Fruit fly (Drosophila melanogaster): ENCODE measurements around the gene PolI.
A peak's percentile ranks its signal among the peaks of the same experiment; 100 is the strongest.

The PolI gene

DNA sequence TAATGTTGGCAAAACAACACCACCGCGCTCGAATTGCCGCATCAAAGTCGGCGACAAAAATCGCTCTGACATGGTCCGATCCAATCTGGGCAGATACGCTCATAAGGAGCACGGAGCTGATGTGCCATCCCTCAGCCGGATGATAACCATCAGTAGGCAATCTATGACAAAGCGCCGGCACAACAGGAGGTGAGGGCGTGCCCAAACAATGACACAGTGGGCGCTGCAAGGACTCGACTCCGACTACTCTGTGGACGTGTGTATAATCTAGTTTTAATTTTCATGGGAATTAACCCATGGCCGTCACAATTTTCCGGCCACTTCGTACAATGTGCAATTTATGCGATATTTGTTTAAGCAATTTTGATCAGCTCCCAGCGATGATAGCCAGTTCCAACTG, 41.7 kb downstream of the PolI start:
- no peak for TF ChIP-seq dl (GFP tag; optimal IDR thresholded peaks at IDR 0.05; ENCODE audit: insufficient read depth in 1 of 2, partially characterized antibody in 2 of 2)
- no peak for TF ChIP-seq Hr83 (GFP tag; optimal IDR thresholded peaks at IDR 0.05; ENCODE audit: poor library complexity, severe bottlenecking)
- TF ChIP-seq lola (GFP tag; optimal IDR thresholded peaks at IDR 0.05), result no peak
- no peak for TF ChIP-seq N (GFP tag; optimal IDR thresholded peaks at IDR 0.05)
- TF ChIP-seq Rel (GFP tag; optimal IDR thresholded peaks at IDR 0.05), result no peak
- TF ChIP-seq Rel (tag; optimal IDR thresholded peaks at IDR 0.05), result no peak
- no peak for TF ChIP-seq psq (GFP tag; optimal IDR thresholded peaks at IDR 0.05)
- no peak for TF ChIP-seq Mio (GFP tag; optimal IDR thresholded peaks at IDR 0.05)
- no peak for TF ChIP-seq Abd-B (GFP tag; optimal IDR thresholded peaks at IDR 0.05)
- TF ChIP-seq OdsH (GFP tag; optimal IDR thresholded peaks at IDR 0.05), result no peak
- TF ChIP-seq br (GFP tag; optimal IDR thresholded peaks at IDR 0.05), result no peak
- TF ChIP-seq sage (GFP tag; optimal IDR thresholded peaks at IDR 0.05), result no peak

dm6 chr3R:8277494-8278293, 44.4 kb downstream of the PolI start, which contains the start of gene ato:
TSS of gene ato (plus strand) at chr3R:8278052.
- TF ChIP-seq Vsx2 (GFP tag; optimal IDR thresholded peaks at IDR 0.05; ENCODE audit: partially characterized antibody), result peak; percentile 60
- TF ChIP-seq br (GFP tag; optimal IDR thresholded peaks at IDR 0.05), result no peak

dm6 chr3R:8279970-8280369, 46.7 kb downstream of the PolI start:
- no peak for TF ChIP-seq GATAd (GFP tag; optimal IDR thresholded peaks at IDR 0.05)
- no peak for TF ChIP-seq br (GFP tag; optimal IDR thresholded peaks at IDR 0.05)
- TF ChIP-seq Rel (GFP tag; optimal IDR thresholded peaks at IDR 0.05), result no peak
- peak; percentile 38 for TF ChIP-seq Rel (tag; optimal IDR thresholded peaks at IDR 0.05)
- TF ChIP-seq sv (GFP tag; optimal IDR thresholded peaks at IDR 0.05), result no peak
- TF ChIP-seq Dif (GFP tag; optimal IDR thresholded peaks at IDR 0.05; ENCODE audit: partially characterized antibody), result peak; percentile 20
- peak; percentile 19 for TF ChIP-seq Sp1 (GFP tag; optimal IDR thresholded peaks at IDR 0.05)
- TF ChIP-seq fru (GFP tag; optimal IDR thresholded peaks at IDR 0.05), result no peak
- no peak for TF ChIP-seq rgr (GFP tag; optimal IDR thresholded peaks at IDR 0.05)
- peak in 1 of 2 experiments; percentile 22 for TF ChIP-seq foxo (GFP tag; optimal IDR thresholded peaks at IDR 0.05)
- TF ChIP-seq OdsH (GFP tag; optimal IDR thresholded peaks at IDR 0.05), result no peak
- TF ChIP-seq h (GFP tag; optimal IDR thresholded peaks at IDR 0.05), result no peak
- no peak for TF ChIP-seq tai (GFP tag; optimal IDR thresholded peaks at IDR 0.05)
- no peak for TF ChIP-seq CrebA (GFP tag; optimal IDR thresholded peaks at IDR 0.05; ENCODE audit: borderline replicate concordance)
- no peak for TF ChIP-seq ey (GFP tag; optimal IDR thresholded peaks at IDR 0.05)
- peak; percentile 43 for TF ChIP-seq HLH106 (tag; optimal IDR thresholded peaks at IDR 0.05)
- TF ChIP-seq woc (GFP tag; optimal IDR thresholded peaks at IDR 0.05), result no peak
- no peak for TF ChIP-seq Hnf4 (GFP tag; optimal IDR thresholded peaks at IDR 0.05)
- TF ChIP-seq psq (GFP tag; optimal IDR thresholded peaks at IDR 0.05), result no peak
- TF ChIP-seq dmrt93B (GFP tag; optimal IDR thresholded peaks at IDR 0.05), result no peak
- TF ChIP-seq Hr83 (GFP tag; optimal IDR thresholded peaks at IDR 0.05; ENCODE audit: poor library complexity, severe bottlenecking), result no peak

DNA sequence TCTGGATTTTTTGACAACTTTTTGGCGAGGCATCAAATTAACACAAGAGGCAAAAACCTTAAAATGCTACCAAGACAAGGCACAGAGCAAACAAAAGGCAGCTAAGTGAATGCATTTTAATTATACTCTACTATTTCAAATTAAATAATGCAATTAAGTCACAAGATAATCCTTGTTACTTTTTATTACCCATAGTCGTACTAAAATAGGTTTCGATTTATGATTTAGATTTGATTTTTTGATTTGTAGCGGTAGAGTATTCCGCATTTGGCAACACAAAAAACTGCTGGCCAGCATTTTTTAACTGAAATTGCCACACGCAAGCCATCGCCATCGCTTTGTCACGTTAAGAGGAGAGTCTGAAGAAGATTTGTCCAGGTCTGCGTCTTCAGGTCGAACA, 49.4 kb downstream of the PolI start:
- no peak for TF ChIP-seq Rel (GFP tag; optimal IDR thresholded peaks at IDR 0.05)
- TF ChIP-seq Rel (tag; optimal IDR thresholded peaks at IDR 0.05), result no peak
- TF ChIP-seq Jra (GFP tag; optimal IDR thresholded peaks at IDR 0.05), result no peak
- no peak for TF ChIP-seq tai (GFP tag; optimal IDR thresholded peaks at IDR 0.05)
- no peak for TF ChIP-seq brk (GFP tag; optimal IDR thresholded peaks at IDR 0.05)
- no peak for TF ChIP-seq Hr83 (GFP tag; optimal IDR thresholded peaks at IDR 0.05; ENCODE audit: poor library complexity, severe bottlenecking)
- TF ChIP-seq lola (GFP tag; optimal IDR thresholded peaks at IDR 0.05), result no peak
- peak; percentile 51 for TF ChIP-seq HLH106 (tag; optimal IDR thresholded peaks at IDR 0.05)
- peak; percentile 44 for TF ChIP-seq Sp1 (GFP tag; optimal IDR thresholded peaks at IDR 0.05)
- no peak for TF ChIP-seq dsf (GFP tag; optimal IDR thresholded peaks at IDR 0.05; ENCODE audit: borderline replicate concordance)
- TF ChIP-seq OdsH (GFP tag; optimal IDR thresholded peaks at IDR 0.05), result peak; percentile 27
- TF ChIP-seq ey (GFP tag; optimal IDR thresholded peaks at IDR 0.05), result peak; percentile 48
- TF ChIP-seq usp (GFP tag; optimal IDR thresholded peaks at IDR 0.05), result no peak
- TF ChIP-seq rgr (GFP tag; optimal IDR thresholded peaks at IDR 0.05), result peak; percentile 46
- no peak for TF ChIP-seq dmrt93B (GFP tag; optimal IDR thresholded peaks at IDR 0.05)
- peak; percentile 24 for TF ChIP-seq br (GFP tag; optimal IDR thresholded peaks at IDR 0.05)
- peak; percentile 51 for TF ChIP-seq h (GFP tag; optimal IDR thresholded peaks at IDR 0.05)
- no peak for TF ChIP-seq Vsx2 (GFP tag; optimal IDR thresholded peaks at IDR 0.05; ENCODE audit: partially characterized antibody)
- TF ChIP-seq fru (GFP tag; optimal IDR thresholded peaks at IDR 0.05), result peak; percentile 39
- no peak for TF ChIP-seq CrebA (GFP tag; optimal IDR thresholded peaks at IDR 0.05; ENCODE audit: borderline replicate concordance)
- TF ChIP-seq Myc (optimal IDR thresholded peaks at IDR 0.05), result no peak
- peak in 1 of 2 experiments; percentile 38 for TF ChIP-seq foxo (GFP tag; optimal IDR thresholded peaks at IDR 0.05)
- no peak for TF ChIP-seq sage (GFP tag; optimal IDR thresholded peaks at IDR 0.05)
- peak; percentile 44 for TF ChIP-seq woc (GFP tag; optimal IDR thresholded peaks at IDR 0.05)
- no peak for TF ChIP-seq N (GFP tag; optimal IDR thresholded peaks at IDR 0.05)
- peak; percentile 4 for TF ChIP-seq psq (GFP tag; optimal IDR thresholded peaks at IDR 0.05)
- TF ChIP-seq sv (GFP tag; optimal IDR thresholded peaks at IDR 0.05), result no peak
- TF ChIP-seq pan (optimal IDR thresholded peaks at IDR 0.05), result no peak

Measured in whole organism, wandering third instar larva.